Worm (Caenorhabditis elegans) whole organism, dauer: ENCODE results near the gene qdpr-1.

Experiments
- unc-62 ChIP-seq: sonication (generic microtip); optimal IDR thresholded peaks from 2 replicates; lab custom pipeline; 2017; ENCODE audit warnings: missing biosample characterization, missing genetic modification reagents, missing genetic modification characterization

The qdpr-1 gene

DNA sequence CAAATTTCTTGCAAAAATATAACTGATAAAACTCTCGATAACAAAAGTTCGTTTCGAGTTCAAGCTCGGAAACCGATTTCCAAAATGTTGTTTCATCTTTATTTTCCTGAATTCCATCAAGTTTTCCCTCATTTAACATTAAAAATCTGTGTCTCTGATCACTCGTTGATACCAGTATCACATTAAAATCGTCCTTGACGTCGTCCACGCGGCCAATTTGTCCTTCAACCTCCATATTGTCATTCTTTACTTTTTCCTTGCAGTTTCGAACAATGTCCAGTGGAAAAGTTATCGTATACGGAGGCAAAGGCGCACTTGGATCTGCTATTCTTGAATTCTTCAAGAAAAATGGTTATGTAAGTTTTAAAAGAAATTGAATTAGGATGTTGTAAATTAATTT lies at the start of gene qdpr-1:
qdpr-1 (plus strand) TSS at position 264 of the 400 bp plus-strand sequence.
- no peak for TF ChIP-seq unc-62 (GFP tag; lab: Kevin White, UChicago)

DNA sequence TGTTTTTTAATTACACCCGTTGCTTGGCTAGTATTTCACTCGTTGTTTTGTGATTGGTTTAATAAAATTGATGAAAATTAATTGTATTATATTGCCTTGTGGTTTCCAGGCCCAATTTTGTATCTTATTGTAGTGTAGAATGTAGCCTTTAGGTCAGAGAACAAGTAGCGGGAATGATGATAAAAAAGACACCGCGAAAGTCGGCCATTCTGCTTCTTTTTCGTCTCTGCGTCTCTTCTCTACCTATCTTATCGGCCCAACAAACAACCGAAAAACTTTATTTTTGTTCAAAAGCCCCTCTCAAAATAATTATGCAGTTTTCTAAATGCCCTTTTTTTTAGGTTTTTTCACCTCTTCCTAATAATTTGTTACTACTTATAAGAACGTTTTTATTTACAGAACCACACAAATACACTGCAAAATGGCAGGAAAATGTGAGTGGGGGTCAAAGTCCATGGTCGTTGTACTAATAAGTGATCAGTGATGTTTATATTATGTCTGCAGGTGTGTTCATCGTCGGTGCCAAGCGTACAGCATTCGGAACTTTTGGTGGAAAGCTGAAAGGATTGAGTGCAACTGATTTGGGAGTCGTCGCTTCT lies 49.1 kb upstream of the qdpr-1 start, which contains the start of gene acaa-2:
acaa-2 (plus strand) TSS at position 400 of the 599 bp plus-strand sequence.
- no peak for TF ChIP-seq unc-62 (GFP tag; lab: Kevin White, UChicago)

DNA sequence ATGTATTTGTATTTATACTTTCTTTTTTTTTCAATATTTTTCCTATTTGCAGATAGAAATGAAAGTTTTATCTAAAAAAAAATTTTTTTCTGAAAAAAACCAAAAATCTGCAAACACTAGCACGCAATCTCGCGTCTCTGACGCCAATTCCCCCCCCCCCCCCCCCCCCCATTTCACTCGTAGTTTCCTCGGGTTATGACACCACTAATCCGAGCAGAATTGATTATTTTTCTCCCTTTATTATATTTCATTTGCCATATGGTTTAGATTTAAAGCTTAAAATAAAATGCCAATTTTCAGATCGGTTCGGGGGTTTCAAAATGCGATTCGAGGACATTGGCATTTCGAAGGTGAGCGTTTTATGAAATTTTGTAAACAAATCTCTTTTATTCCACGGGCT lies 46.9 kb upstream of the qdpr-1 start, which contains the start of gene mtm-6:
mtm-6 (plus strand) TSS at position 301 of the 400 bp plus-strand sequence.
- no peak for TF ChIP-seq unc-62 (GFP tag; lab: Kevin White, UChicago)

DNA sequence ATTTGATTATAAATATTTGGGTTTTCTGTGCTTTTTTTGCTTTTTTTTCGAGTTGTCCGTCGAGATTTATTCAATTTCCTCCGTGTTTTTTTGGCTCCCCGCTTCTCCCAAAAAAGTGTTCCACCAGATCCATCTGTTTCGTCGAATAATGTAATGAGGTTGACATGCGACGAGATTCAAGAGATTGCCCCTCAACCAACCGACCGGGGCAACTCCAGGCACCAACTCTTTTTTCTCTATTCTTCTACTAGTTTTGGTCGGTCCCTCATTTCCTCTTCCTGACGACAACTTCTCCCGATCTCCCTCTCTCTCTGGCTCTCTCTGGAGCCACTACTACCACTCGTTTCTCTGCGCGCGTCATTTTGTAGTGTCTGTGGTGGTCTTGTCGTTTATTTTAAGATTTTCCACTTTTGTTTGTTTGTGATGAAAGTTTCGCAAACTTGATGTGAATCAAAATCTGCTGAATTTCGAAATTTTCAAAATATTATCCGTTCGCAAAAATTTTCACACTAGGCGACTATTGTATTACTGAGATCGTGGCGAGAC lies 45.9 kb upstream of the qdpr-1 start:
- TF ChIP-seq unc-62 (GFP tag; lab: Kevin White, UChicago), result no peak

DNA sequence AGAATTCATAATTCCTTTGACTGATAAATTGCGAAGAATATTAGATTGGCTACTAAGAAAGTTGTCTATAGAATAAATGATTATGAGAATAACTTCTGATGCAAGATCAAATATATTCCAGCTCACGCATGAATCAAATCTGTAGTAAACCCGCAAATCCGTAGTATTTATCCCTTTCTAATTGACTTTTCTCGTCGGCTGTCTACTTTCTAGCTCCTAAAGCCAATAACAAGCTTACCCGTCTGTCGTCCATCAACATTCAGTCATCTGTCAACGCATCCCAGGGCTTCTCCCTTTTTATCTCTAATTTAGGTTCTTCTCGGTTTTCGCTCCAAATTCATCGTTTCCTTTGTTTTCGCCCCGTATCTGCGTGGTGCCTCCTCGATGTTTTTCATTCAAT lies 44.8 kb upstream of the qdpr-1 start:
- no peak for TF ChIP-seq unc-62 (GFP tag; lab: Kevin White, UChicago)

DNA sequence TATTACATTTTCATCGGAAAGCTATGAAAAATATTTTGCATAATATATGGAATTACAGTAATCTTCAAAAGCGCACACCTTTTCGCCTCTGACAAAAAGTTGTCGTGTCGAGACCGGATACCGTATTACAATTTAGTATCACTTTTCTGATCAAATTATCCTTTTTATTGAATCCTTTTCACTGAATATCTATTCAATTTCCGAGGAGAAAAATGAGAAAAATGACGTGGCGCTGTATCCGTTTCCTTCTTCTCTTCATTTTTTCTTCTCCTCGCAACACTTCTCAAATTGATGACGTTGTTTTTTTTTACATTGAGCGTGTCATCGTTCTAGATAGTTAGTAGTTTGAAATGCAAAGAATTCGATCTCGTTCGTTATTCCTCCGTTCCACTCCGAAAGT lies 42.7 kb upstream of the qdpr-1 start:
- no peak for TF ChIP-seq unc-62 (GFP tag; lab: Kevin White, UChicago)

DNA sequence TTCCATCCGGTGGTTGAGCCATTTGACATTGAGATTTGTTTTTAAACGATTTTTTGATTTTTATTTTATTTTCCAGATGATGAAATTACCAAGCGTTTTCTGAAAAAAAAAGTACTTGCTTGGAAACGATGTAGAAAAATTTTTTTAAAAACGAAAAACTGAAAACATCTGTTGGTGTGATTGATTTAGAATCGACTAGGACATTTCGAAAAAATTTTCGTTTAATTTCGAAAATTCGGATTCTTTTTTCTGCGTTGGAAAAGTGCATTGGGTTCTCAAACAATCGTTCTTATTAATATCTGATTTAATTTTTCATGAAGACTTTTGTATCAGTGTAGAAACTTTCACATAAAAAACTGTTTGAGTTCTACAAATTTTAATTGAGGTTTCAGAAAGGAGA lies 34.5 kb upstream of the qdpr-1 start, which contains the start of gene F53A2.9:
F53A2.9 (minus strand) TSS at position 101 of the 400 bp plus-strand sequence.
- no peak for TF ChIP-seq unc-62 (GFP tag; lab: Kevin White, UChicago)

DNA sequence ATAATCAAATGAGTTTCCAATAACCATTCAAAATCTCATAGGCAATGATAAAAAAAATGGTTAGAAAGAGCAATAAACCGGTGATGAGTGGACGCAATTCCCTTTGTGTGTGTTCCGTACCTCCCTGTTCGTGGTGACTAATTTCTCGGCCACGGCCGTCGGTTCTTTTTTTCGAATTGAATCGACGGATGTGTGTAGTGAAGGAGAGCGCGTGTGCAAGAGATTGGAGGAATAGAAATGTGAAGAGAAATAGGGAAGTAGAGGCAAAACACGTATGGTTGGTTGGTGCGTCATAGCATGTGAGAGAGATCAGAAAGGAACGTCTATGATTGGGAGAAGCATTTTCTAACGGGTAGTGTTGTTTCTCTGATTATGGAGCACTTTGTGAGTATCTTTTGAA lies 33.9 kb upstream of the qdpr-1 start:
- TF ChIP-seq unc-62 (GFP tag; lab: Kevin White, UChicago), result no peak

DNA sequence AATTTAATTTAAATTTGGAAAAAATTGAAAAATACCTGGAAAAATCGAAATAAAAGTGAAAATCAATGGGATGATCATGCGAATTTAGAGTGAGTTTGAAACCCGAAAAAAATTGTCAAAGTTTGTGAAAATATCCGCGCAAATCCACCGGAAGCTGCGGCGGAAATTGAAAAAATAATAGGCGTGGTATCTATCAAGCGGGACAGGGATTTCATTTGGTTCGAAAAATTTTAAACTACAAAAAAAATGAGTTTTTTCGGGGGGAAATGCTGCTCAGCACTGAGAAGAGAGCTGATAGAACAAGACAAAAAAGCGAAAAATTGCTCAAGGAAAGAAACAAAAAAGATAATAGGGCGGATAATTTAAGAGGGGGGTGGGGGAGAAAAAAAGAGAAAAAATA lies 22.7 kb upstream of the qdpr-1 start, which contains the start of gene T03F6.9:
T03F6.9 (minus strand) TSS at position 101 of the 400 bp plus-strand sequence.
- TF ChIP-seq unc-62 (GFP tag; lab: Kevin White, UChicago), result no peak

DNA sequence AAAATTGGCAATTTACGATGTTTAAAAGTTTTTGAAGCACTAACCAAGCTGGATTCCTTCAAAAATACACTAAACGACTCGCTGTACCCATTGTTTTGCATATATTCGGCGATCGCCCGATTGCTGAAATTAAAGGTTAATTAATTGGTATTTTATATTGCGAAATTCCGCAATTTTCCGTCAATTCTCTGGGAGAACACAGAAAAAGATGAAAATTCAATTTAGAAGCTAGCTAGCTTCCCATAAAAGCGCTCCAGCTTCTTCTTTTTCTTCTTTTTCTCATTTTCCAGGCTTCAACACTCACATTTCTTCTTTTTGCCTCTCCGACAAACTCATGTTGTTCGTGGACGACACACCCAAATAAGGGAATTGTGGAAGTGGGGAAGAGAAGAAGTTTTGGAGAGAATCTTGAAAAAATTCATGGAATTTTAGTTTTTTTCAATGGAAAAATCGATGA lies 17.4 kb upstream of the qdpr-1 start, which contains the start of gene lis-1:
lis-1 (minus strand) TSS at position 407 of the 457 bp plus-strand sequence.
- no peak for TF ChIP-seq unc-62 (GFP tag; lab: Kevin White, UChicago)

DNA sequence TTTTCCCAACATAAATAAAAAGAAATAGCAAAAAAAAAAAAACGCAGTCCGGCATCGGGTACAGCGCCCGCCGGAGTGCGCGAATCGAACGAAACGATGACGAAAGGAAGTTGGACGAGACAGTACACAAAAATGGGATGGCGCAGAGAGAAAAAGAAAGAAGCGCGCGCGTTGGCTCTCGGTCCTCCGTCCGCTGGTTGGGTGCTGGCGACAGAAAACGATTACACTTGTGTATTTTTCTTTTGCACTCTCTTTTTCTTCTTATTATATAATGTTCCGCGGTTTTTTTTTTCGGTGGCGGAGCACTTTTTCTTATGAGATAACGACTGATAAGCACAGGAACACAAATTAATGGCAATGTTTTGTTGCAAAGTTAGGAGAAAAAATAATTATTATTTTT lies 16.5 kb upstream of the qdpr-1 start:
- no peak for TF ChIP-seq unc-62 (GFP tag; lab: Kevin White, UChicago)

DNA sequence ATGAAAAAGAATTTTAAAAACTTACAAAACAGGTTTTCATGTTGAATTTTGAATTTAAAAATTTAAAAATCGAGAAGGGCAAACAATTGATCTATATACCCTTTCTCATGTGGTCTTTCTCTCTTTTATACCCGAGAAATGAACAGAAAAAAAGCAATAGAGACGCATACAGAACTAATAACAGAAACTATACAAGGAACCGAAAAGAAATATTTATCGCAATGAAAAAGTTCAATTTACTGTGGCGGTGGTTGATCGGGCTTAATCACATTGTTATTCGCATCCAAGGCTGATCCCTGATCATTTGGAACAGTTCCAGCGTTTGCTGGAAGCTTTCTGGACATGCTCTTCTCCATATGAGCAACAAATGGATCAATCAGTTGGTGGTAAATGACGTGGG lies 15.5 kb upstream of the qdpr-1 start, which contains the start of gene T03F6.10:
T03F6.10 (minus strand) TSS at position 101 of the 400 bp plus-strand sequence.
- no peak for TF ChIP-seq unc-62 (GFP tag; lab: Kevin White, UChicago)

DNA sequence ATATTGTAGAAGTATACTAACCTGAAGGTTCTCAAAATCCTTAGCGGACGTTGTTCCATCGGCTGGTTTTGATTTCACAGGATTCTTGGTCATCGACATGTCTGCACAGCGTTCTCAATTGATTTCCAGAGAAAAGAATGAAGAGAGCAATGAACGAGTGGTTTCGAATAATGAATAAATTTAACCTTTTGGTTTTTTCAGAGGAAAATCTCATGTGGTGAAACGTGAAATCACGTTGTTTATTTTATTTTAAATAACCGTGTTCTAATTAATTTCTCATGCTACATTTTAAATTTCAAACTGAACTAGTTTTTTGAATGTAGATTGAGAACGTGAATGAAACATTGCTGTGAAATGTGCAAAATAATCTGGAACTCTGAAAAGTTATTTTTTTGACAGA lies 13.5 kb upstream of the qdpr-1 start, which contains the start of gene T03F6.6:
T03F6.6 (minus strand) TSS at position 101 of the 400 bp plus-strand sequence.
- no peak for TF ChIP-seq unc-62 (GFP tag; lab: Kevin White, UChicago)

DNA sequence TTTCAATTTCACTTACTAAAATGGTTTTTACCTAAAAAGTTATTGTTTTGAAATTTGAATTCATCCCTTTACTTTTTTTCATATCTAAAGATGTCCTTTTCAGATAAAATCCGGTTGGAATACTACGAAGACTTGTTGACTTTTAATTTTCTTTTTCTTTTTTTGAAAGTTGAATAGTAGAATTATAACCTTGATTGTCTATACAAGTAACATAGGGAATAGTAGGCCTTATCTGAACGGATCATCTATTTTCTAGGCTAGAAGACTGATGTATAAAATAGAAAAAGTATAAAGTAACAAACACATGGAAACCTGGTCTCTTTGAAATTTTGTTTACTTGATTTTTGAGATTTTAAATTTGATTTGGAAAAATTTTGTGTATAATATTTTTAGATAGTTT lies 12.8 kb upstream of the qdpr-1 start:
- TF ChIP-seq unc-62 (GFP tag; lab: Kevin White, UChicago), result no peak

DNA sequence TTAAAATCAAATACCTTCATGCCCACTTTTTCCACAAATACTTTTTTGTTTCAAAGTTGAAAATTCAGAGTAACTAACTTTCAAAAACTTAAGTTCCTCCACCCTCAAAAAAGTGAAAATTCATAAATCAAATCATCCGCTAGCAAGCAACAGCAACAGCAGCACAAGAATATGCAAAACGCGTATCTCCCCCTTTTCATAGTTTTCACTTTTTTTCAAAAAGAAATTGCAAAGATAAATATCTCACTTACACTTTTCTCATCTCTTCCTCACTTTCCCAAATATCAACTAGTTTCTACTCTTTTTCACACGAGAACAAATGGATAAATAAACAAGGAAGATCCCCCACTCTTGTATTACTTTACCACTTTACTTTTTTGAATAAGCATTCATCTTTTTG lies 12.0 kb upstream of the qdpr-1 start:
- no peak for TF ChIP-seq unc-62 (GFP tag; lab: Kevin White, UChicago)

DNA sequence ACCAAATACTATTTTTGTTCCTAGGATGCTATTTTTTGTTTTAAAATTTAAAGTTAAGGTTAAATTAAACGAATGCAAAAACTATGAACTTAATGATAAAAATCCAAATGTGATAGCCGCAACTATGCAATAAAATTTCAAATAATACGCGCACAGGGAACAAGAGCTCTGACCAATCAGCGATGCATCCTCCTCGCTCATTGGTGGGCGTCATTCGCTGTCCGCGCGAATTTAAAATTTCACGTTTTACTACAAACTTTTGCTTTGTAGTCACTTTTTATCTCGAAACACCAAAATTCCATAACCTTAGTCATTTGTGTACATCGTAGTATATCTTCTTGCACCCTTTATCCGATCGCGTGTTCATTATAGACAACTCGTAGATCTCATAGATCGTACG lies 10.6 kb upstream of the qdpr-1 start:
- TF ChIP-seq unc-62 (GFP tag; lab: Kevin White, UChicago), result no peak

DNA sequence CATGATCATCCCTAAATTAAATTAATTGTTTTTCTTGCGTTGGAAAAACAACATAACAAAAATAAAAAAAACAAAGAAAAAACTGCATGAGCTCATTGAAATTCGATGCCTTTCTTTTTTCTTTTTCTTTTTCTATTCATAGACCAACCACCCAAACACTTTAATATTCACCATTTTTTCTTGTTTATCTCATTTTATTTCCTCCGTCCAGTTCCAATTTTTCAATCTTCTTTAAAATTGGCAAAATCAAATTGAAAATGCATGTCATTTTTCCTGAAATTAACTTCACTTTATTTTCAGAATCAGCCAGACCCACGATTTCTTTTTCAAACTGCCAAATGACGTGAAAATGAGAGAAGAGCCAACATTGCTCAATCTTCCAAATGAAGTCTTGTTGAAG lies 7.9 kb upstream of the qdpr-1 start, which contains the start of gene T03F6.4:
T03F6.4 (plus strand) TSS at position 301 of the 400 bp plus-strand sequence.
- no peak for TF ChIP-seq unc-62 (GFP tag; lab: Kevin White, UChicago)
